Worm (Caenorhabditis elegans): Measurements from ENCODE around the gene F49C5.7.

Gene F49C5.7

ce11 chrII:12606900-12607299 lies 40.9 kb downstream of the F49C5.7 start, which contains the start of gene Y38E10A.8:
Gene Y38E10A.8 (plus strand): TSS chrII:12607200.
- TF ChIP-seq C17E4.6 (GFP tag; IDR thresholded peaks at IDR 0.05): no peak
- TF ChIP-seq ztf-22 (GFP tag; optimal IDR thresholded peaks at IDR 0.05): no peak

ce11 chrII:12608653-12609052 lies 42.7 kb downstream of the F49C5.7 start, which contains the start of gene Y38E10A.9:
Gene Y38E10A.9 (plus strand): TSS chrII:12608953.
- TF ChIP-seq ceh-40 (GFP tag; IDR thresholded peaks at IDR 0.05): no peak
- TF ChIP-seq hrde-1 (tag; optimal IDR thresholded peaks at IDR 0.05; ENCODE audit: borderline replicate concordance): no peak
- TF ChIP-seq atf-7 (tag; optimal IDR thresholded peaks at IDR 0.05): no peak
- TF ChIP-seq lin-40 (tag; optimal IDR thresholded peaks at IDR 0.05): no peak

ce11 chrII:12612218-12612617 lies 46.3 kb downstream of the F49C5.7 start, which contains the start of gene nspe-4:
Gene nspe-4 (plus strand): TSS chrII:12612518.
- TF ChIP-seq F52B5.7 (tag; optimal IDR thresholded peaks at IDR 0.05) (no peak), ceh-40 (GFP tag; IDR thresholded peaks at IDR 0.05) (no peak), F57C9.4 (tag; optimal IDR thresholded peaks at IDR 0.05) (no peak), attf-3 (GFP tag; conservative IDR thresholded peaks at IDR 0.05) (no peak), tlf-1 (GFP tag; optimal IDR thresholded peaks at IDR 0.05) (no peak), zfh-2 (GFP tag; conservative IDR thresholded peaks at IDR 0.05) (no peak), ekl-4 (GFP tag; IDR thresholded peaks at IDR 0.05) (no peak), hrde-1 (tag; optimal IDR thresholded peaks at IDR 0.05; ENCODE audit: borderline replicate concordance) (no peak), rcor-1 (GFP tag; IDR thresholded peaks at IDR 0.05) (no peak), madf-10 (tag; optimal IDR thresholded peaks at IDR 0.05) (no peak), B0336.3 (GFP tag; IDR thresholded peaks at IDR 0.05) (no peak), sptf-2 (GFP tag; optimal IDR thresholded peaks at IDR 0.05) (no peak)

ce11 chrII:12615413-12615812 lies 49.5 kb downstream of the F49C5.7 start:
- TF ChIP-seq nfya-2 (GFP tag; IDR thresholded peaks at IDR 0.05) (no peak), ztf-28 (GFP tag; IDR thresholded peaks at IDR 0.05) (no peak), nhr-90 (tag; optimal IDR thresholded peaks at IDR 0.05) (no peak), attf-3 (GFP tag; conservative IDR thresholded peaks at IDR 0.05) (no peak)

ce11 chrII:12616081-12616480 lies 50.1 kb downstream of the F49C5.7 start, which contains the start of gene nspe-6:
Gene nspe-6 (minus strand): TSS chrII:12616181.
- no peak for TF ChIP-seq dpl-1 (GFP tag; optimal IDR thresholded peaks at IDR 0.05)
- no peak for TF ChIP-seq F22D6.2 (tag; optimal IDR thresholded peaks at IDR 0.05)
- TF ChIP-seq madf-10 (tag; optimal IDR thresholded peaks at IDR 0.05): no peak
- no peak for TF ChIP-seq pbrm-1 (GFP tag; IDR thresholded peaks at IDR 0.05)
- TF ChIP-seq snpc-4 (GFP tag; optimal IDR thresholded peaks at IDR 0.05): no peak
- TF ChIP-seq snpc-4 (tag; optimal IDR thresholded peaks at IDR 0.05): no peak
- no peak for TF ChIP-seq lin-54 (GFP tag; optimal IDR thresholded peaks at IDR 0.05)
- no peak for TF ChIP-seq mxl-1 (tag; optimal IDR thresholded peaks at IDR 0.05)

ce11 chrII:12617586-12617985 lies 51.6 kb downstream of the F49C5.7 start, which contains the start of gene nspe-3:
Gene nspe-3 (plus strand): TSS chrII:12617886.
- no peak for TF ChIP-seq Y79H2A.3 (GFP tag; conservative IDR thresholded peaks at IDR 0.05)
- no peak for TF ChIP-seq F49E8.2 (tag; optimal IDR thresholded peaks at IDR 0.05; ENCODE audit: insufficient read depth)
- no peak for TF ChIP-seq ceh-27 (GFP tag; optimal IDR thresholded peaks at IDR 0.05)

Data from whole organism, young adult.